Worm (Caenorhabditis elegans): ENCODE results near the gene F45D3.3.

F45D3.3 gene

DNA sequence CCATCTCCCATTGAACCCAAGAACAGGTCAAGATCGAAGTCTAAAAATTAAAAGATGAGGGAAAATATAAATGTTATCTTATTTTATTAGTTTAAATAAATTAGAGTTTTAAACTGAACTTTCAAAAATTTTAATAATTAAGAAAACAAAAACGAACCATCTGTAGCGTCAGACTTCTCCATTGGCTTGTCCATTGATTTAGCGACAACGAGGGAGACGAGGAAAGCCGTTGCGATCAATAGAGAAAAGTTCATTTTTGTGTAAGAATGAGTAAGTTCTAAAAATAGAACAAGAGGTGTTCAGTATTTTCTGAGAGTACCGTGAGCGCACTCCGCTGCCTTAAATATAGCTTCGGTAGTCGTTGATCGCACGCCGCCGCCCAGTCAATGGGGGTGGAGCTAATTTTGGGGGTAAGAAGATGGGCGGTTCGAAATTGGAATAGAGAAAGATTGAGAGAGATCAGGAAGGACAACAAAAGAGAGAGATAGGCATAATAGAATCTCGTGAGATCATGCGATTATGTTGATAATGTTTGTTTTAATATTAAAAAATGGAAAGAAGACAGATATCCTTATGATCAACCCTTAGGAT lies at the start of gene F45D3.3:
Gene F45D3.3, minus strand, starts transcription at position 350 of the 591 bp plus-strand sequence.
- TF ChIP-seq elt-1 (tag; optimal IDR thresholded peaks at IDR 0.05), result no peak
- TF ChIP-seq lin-15B (tag; optimal IDR thresholded peaks at IDR 0.05), result no peak
- peak; percentile 35 for TF ChIP-seq nhr-25 (tag; optimal IDR thresholded peaks at IDR 0.05)
- peak; percentile 55 for TF ChIP-seq nhr-43 (tag; optimal IDR thresholded peaks at IDR 0.05; ENCODE audit: poor library complexity, severe bottlenecking)
- TF ChIP-seq nhr-23 (tag; optimal IDR thresholded peaks at IDR 0.05), result peak; percentile 80
- TF ChIP-seq nhr-237 (tag; optimal IDR thresholded peaks at IDR 0.05), result no peak
- TF ChIP-seq ama-1 (optimal IDR thresholded peaks at IDR 0.05), result peak; percentile 91
- peak; percentile 31 for TF ChIP-seq nfya-1 (tag; optimal IDR thresholded peaks at IDR 0.05; ENCODE audit: insufficient read depth)
- no peak for TF ChIP-seq jun-1 (tag; optimal IDR thresholded peaks at IDR 0.05)

ce11 chrV:12599510-12600242 lies 49.5 kb upstream of the F45D3.3 start, which contains the start of gene C14C10.5:
TSS of gene C14C10.5 (plus strand) at chrV:12600192.
- peak; percentile 16 for TF ChIP-seq elt-2 (tag; optimal IDR thresholded peaks at IDR 0.05)
- peak; percentile 55 for TF ChIP-seq pha-4 (tag; optimal IDR thresholded peaks at IDR 0.05)
- TF ChIP-seq zag-1 (tag; optimal IDR thresholded peaks at IDR 0.05), result no peak
- TF ChIP-seq hmg-11 (tag; optimal IDR thresholded peaks at IDR 0.05), result peak; percentile 27

ce11 chrV:12599110-12599509 lies 48.9 kb upstream of the F45D3.3 start, which contains the start of the genes C14C10.10 and ril-2:
TSS of gene C14C10.10 (minus strand) at chrV:12599128.
TSS of gene ril-2 (minus strand) at chrV:12599157.
- TF ChIP-seq nhr-25 (tag; optimal IDR thresholded peaks at IDR 0.05) (no peak), unc-62 (GFP tag; optimal IDR thresholded peaks at IDR 0.05) (no peak), nfya-1 (tag; optimal IDR thresholded peaks at IDR 0.05; ENCODE audit: insufficient read depth) (peak; percentile 34)

DNA sequence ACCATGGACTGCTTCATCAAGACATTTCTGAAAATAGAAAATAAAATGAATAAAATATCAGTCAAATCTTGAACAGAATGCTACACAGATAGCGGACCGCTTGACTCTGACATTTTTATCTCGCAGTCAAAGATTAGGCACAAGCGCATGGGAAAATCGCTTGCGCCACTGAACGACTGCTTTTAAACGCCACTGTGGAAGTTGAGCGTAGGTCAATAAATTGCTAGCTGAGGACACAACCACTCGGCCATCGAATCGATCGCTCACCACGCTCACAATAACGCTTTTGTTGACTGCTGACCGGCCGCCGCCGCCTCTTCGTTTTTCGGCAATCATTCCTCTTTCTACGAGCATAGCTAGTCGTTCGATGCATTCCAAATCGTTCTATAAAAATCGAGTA lies 46.6 kb upstream of the F45D3.3 start:
- TF ChIP-seq nhr-25 (tag; optimal IDR thresholded peaks at IDR 0.05) (peak; percentile 71), nfya-1 (tag; optimal IDR thresholded peaks at IDR 0.05; ENCODE audit: insufficient read depth) (peak; percentile 51), sea-2 (GFP tag; optimal IDR thresholded peaks at IDR 0.05) (no peak), tbx-2 (tag; optimal IDR thresholded peaks at IDR 0.05) (peak; percentile 16), lin-39 (tag; optimal IDR thresholded peaks at IDR 0.05) (peak; percentile 57), nhr-43 (tag; optimal IDR thresholded peaks at IDR 0.05; ENCODE audit: poor library complexity, severe bottlenecking) (peak; percentile 19), unc-39 (tag; optimal IDR thresholded peaks at IDR 0.05) (no peak), egl-5 (tag; optimal IDR thresholded peaks at IDR 0.05) (peak; percentile 77), lsy-12 (tag; optimal IDR thresholded peaks at IDR 0.05) (peak; percentile 42), nhr-23 (tag; optimal IDR thresholded peaks at IDR 0.05) (peak; percentile 56), nhr-237 (tag; optimal IDR thresholded peaks at IDR 0.05) (no peak), snpc-4 (tag; optimal IDR thresholded peaks at IDR 0.05) (no peak), egl-27 (tag; optimal IDR thresholded peaks at IDR 0.05) (peak; percentile 34), elt-2 (tag; optimal IDR thresholded peaks at IDR 0.05) (peak; percentile 45), hmg-11 (tag; optimal IDR thresholded peaks at IDR 0.05) (peak; percentile 41)

ce11 chrV:12596196-12596595 lies 46.0 kb upstream of the F45D3.3 start, which contains the start of gene mma-1:
TSS of gene mma-1 (minus strand) at chrV:12596296.
- TF ChIP-seq pha-4 (tag; optimal IDR thresholded peaks at IDR 0.05) (no peak), lin-39 (tag; optimal IDR thresholded peaks at IDR 0.05) (no peak), nhr-23 (tag; optimal IDR thresholded peaks at IDR 0.05) (no peak), mdl-1 (tag; optimal IDR thresholded peaks at IDR 0.05) (no peak), hmg-11 (tag; optimal IDR thresholded peaks at IDR 0.05) (no peak), ztf-11 (tag; optimal IDR thresholded peaks at IDR 0.05) (no peak), unc-62 (GFP tag; optimal IDR thresholded peaks at IDR 0.05) (no peak), ceh-9 (tag; optimal IDR thresholded peaks at IDR 0.05) (no peak), fos-1 (tag; optimal IDR thresholded peaks at IDR 0.05) (no peak), elt-3 (tag; optimal IDR thresholded peaks at IDR 0.05) (no peak), nhr-12 (tag; optimal IDR thresholded peaks at IDR 0.05) (no peak), lsy-12 (tag; optimal IDR thresholded peaks at IDR 0.05) (no peak), egl-27 (tag; optimal IDR thresholded peaks at IDR 0.05) (no peak), skn-1 (tag; optimal IDR thresholded peaks at IDR 0.05) (no peak), aly-2 (tag; optimal IDR thresholded peaks at IDR 0.05) (no peak), mml-1 (tag; optimal IDR thresholded peaks at IDR 0.05) (no peak), nhr-237 (tag; optimal IDR thresholded peaks at IDR 0.05) (no peak)

Measured in whole organism, L3 larva.